Fruit fly (Drosophila melanogaster) whole organism, embryonic: Measurements from ENCODE around the gene CG10581.
A peak's percentile ranks its signal among the peaks of the same experiment; 100 is the strongest.

Experiments used
- Atf-2 ChIP-seq: fragments of 200-800 bp; sonication (Bioruptor generic); optimal IDR thresholded peaks from 2 replicates; lab custom pipeline; 2016; ENCODE audit warnings: missing biosample characterization, missing genetic modification characterization
- Atf6 ChIP-seq: fragments of 200-800 bp; sonication (Bioruptor generic); IDR thresholded peaks from 2 replicates; pipeline ENCODE4 v1.3.6; 2022; ENCODE audit warnings: missing biosample characterization, missing genetic modification characterization
- Bdp1 ChIP-seq: fragments of 200-800 bp; sonication (Bioruptor generic); optimal IDR thresholded peaks from 3 replicates; lab custom pipeline; 2016; ENCODE audit warnings: missing biosample characterization, missing genetic modification characterization
- BtbVII ChIP-seq: fragments of 200-800 bp; sonication (Bioruptor generic); optimal IDR thresholded peaks from 3 replicates; lab custom pipeline; 2017; ENCODE audit warnings: missing biosample characterization, mild to moderate bottlenecking, missing genetic modification characterization
- C15 ChIP-seq: fragments of 200-800 bp; sonication (Bioruptor generic); IDR thresholded peaks from 3 replicates; pipeline ENCODE4 v1.3.6; 2022; ENCODE audit warnings: missing biosample characterization, missing genetic modification characterization
- CG1233 ChIP-seq: fragments of 200-800 bp; sonication (Bioruptor generic); optimal IDR thresholded peaks from 4 replicates; lab custom pipeline; 2018; ENCODE audit warnings: missing biosample characterization, mild to moderate bottlenecking, missing genetic modification characterization
- CG12659 ChIP-seq: fragments of 200-800 bp; sonication (Bioruptor generic); optimal IDR thresholded peaks from 3 replicates; lab custom pipeline; 2017; ENCODE audit warnings: mild to moderate bottlenecking, missing biosample characterization, missing genetic modification reagents, missing genetic modification characterization
- CG13894 ChIP-seq: fragments of 200-800 bp; sonication (Bioruptor generic); optimal IDR thresholded peaks from 3 replicates; lab custom pipeline; 2018; ENCODE audit warnings: missing biosample characterization, mild to moderate bottlenecking, missing genetic modification characterization, moderate library complexity
- CG15073 ChIP-seq: fragments of 200-800 bp; sonication (Bioruptor generic); optimal IDR thresholded peaks from 2 replicates; lab custom pipeline; 2016; ENCODE audit warnings: missing biosample characterization, missing genetic modification characterization
- CG15479 ChIP-seq: fragments of 200-800 bp; sonication (Bioruptor generic); optimal IDR thresholded peaks from 3 replicates; lab custom pipeline; 2019; ENCODE audit warnings: missing biosample characterization, mild to moderate bottlenecking, missing genetic modification characterization, moderate library complexity
- CG1603 ChIP-seq: fragments of 200-800 bp; sonication (Bioruptor generic); optimal IDR thresholded peaks from 2 replicates; lab custom pipeline; 2019; ENCODE audit warnings: missing biosample characterization, mild to moderate bottlenecking, missing genetic modification characterization, moderate library complexity
- CG16779 ChIP-seq: fragments of 200-800 bp; sonication (Bioruptor generic); IDR thresholded peaks from 2 replicates; pipeline ENCODE4 v1.3.6; 2022; ENCODE audit warnings: missing biosample characterization, missing genetic modification characterization
- CG16815 ChIP-seq: fragments of 200-800 bp; sonication (Bioruptor generic); optimal IDR thresholded peaks from 3 replicates; lab custom pipeline; 2017; ENCODE audit warnings: missing biosample characterization, mild to moderate bottlenecking, missing genetic modification characterization
- CG17829 ChIP-seq: fragments of 200-800 bp; optimal IDR thresholded peaks from 2 replicates; lab custom pipeline; 2019; ENCODE audit warnings: missing biosample characterization, mild to moderate bottlenecking, missing genetic modification characterization, moderate library complexity
- CG18764 ChIP-seq: fragments of 200-800 bp; sonication (Bioruptor generic); optimal IDR thresholded peaks from 3 replicates; lab custom pipeline; 2016; ENCODE audit warnings: missing biosample characterization, missing genetic modification characterization
- CG33557 ChIP-seq: fragments of 200-800 bp; sonication (Bioruptor generic); optimal IDR thresholded peaks from 2 replicates; lab custom pipeline; 2019; ENCODE audit warnings: missing biosample characterization, mild to moderate bottlenecking, missing genetic modification characterization, moderate library complexity
- CG4424 ChIP-seq: fragments of 200-800 bp; sonication (Bioruptor generic); optimal IDR thresholded peaks from 3 replicates; lab custom pipeline; 2016; ENCODE audit warnings: missing biosample characterization, missing genetic modification characterization
- CG6854 ChIP-seq: fragments of 200-800 bp; sonication (Bioruptor generic); optimal IDR thresholded peaks from 3 replicates; lab custom pipeline; 2017; ENCODE audit warnings: missing biosample characterization, mild to moderate bottlenecking, missing genetic modification characterization
- CG7357 ChIP-seq: fragments of 200-800 bp; sonication (Bioruptor generic); IDR thresholded peaks from 3 replicates; pipeline ENCODE4 v1.3.6; 2022; ENCODE audit warnings: missing biosample characterization, missing genetic modification characterization
- CG8944 ChIP-seq: fragments of 200-800 bp; sonication (Bioruptor generic); optimal IDR thresholded peaks from 3 replicates; lab custom pipeline; 2016; ENCODE audit warnings: missing biosample characterization, missing genetic modification characterization
- CrebB ChIP-seq: fragments of 200-800 bp; sonication (Bioruptor generic); optimal IDR thresholded peaks from 3 replicates; lab custom pipeline; 2018; ENCODE audit warnings: missing biosample characterization, mild to moderate bottlenecking, missing genetic modification characterization
- Dip2 ChIP-seq: fragments of 200-800 bp; sonication (Bioruptor generic); IDR thresholded peaks from 2 replicates; pipeline ENCODE4 v1.3.6; 2022; ENCODE audit warnings: missing biosample characterization, missing genetic modification characterization
- Ets97D ChIP-seq: fragments of 200-800 bp; sonication (Bioruptor generic); optimal IDR thresholded peaks from 3 replicates; lab custom pipeline; 2016; ENCODE audit warnings: missing biosample characterization, missing genetic modification characterization
- HHEX ChIP-seq: fragments of 200-800 bp; sonication (Bioruptor generic); optimal IDR thresholded peaks from 3 replicates; lab custom pipeline; 2017; ENCODE audit warnings: missing biosample characterization, mild to moderate bottlenecking, missing genetic modification characterization, missing genetic modification reagents
- Hmx ChIP-seq: fragments of 200-800 bp; sonication (Bioruptor generic); optimal IDR thresholded peaks from 2 replicates; lab custom pipeline; 2016; ENCODE audit warnings: missing biosample characterization, missing genetic modification characterization
- Max ChIP-seq: fragments of 200-800 bp; sonication (Bioruptor generic); optimal IDR thresholded peaks from 2 replicates; lab custom pipeline; 2016; ENCODE audit warnings: missing biosample characterization, mild to moderate bottlenecking, missing genetic modification characterization
- NFAT ChIP-seq: fragments of 200-800 bp; sonication (Bioruptor generic); IDR thresholded peaks from 2 replicates; pipeline ENCODE4 v1.3.6; 2022; ENCODE audit warnings: missing biosample characterization, missing genetic modification characterization
- Nf-YB ChIP-seq: fragments of 200-800 bp; sonication (Bioruptor generic); optimal IDR thresholded peaks from 3 replicates; lab custom pipeline; 2019; ENCODE audit warnings: missing biosample characterization, mild to moderate bottlenecking, missing genetic modification characterization, moderate library complexity
- Rx ChIP-seq: fragments of 200-800 bp; sonication (Bioruptor generic); IDR thresholded peaks from 2 replicates; pipeline ENCODE4 v1.3.6; 2022; ENCODE audit warnings: missing biosample characterization, missing genetic modification characterization
- Sin3A ChIP-seq: fragments of >200 bp; optimal IDR thresholded peaks from 2 replicates; lab custom pipeline; 2018
- Stat92E ChIP-seq, 3 experiments: fragments of >200 bp in 2 of 3; fragments of 200-800 bp in 1 of 3; sonication (Bioruptor generic) in 1 of 3; optimal IDR thresholded peaks; 2 replicates each; lab custom pipeline; 2017 to 2019; ENCODE audit warnings: missing biosample characterization in 3 of 3, missing genetic modification characterization in 3 of 3, mild to moderate bottlenecking in 1 of 3, moderate library complexity in 1 of 3
- TFAM ChIP-seq: fragments of 200-800 bp; sonication (Bioruptor generic); optimal IDR thresholded peaks from 2 replicates; lab custom pipeline; 2017; ENCODE audit warnings: missing biosample characterization, missing genetic modification characterization, inconsistent platforms
- cas ChIP-seq: fragments of 200-800 bp; sonication (Bioruptor generic); IDR thresholded peaks from 2 replicates; pipeline ENCODE4 v1.3.6; 2022; ENCODE audit warnings: missing biosample characterization, missing genetic modification characterization
- chn ChIP-seq: fragments of 200-800 bp; sonication (Bioruptor generic); optimal IDR thresholded peaks from 2 replicates; lab custom pipeline; 2016; ENCODE audit warnings: missing biosample characterization, missing genetic modification characterization
- cwo ChIP-seq: fragments of 200-800 bp; sonication (Bioruptor generic); optimal IDR thresholded peaks from 3 replicates; lab custom pipeline; 2017; ENCODE audit warnings: missing biosample characterization, missing genetic modification characterization, mild to moderate bottlenecking, moderate library complexity, missing genetic modification reagents
- da ChIP-seq: fragments of 200-800 bp; sonication (Bioruptor generic); optimal IDR thresholded peaks from 2 replicates; lab custom pipeline; 2016; ENCODE audit warnings: missing biosample characterization, missing genetic modification characterization
- gfzf ChIP-seq: fragments of 200-800 bp; sonication (Bioruptor generic); optimal IDR thresholded peaks from 2 replicates; lab custom pipeline; 2016; ENCODE audit warnings: missing biosample characterization, mild to moderate bottlenecking, missing genetic modification characterization, moderate library complexity
- inv ChIP-seq: fragments of 200-800 bp; sonication (Bioruptor generic); IDR thresholded peaks from 2 replicates; pipeline ENCODE4 v1.3.6; 2022; ENCODE audit warnings: missing biosample characterization, missing genetic modification characterization; ENCODE audit not compliant: partially characterized antibody
- maf-S ChIP-seq: fragments of 200-800 bp; sonication (Bioruptor generic); optimal IDR thresholded peaks from 2 replicates; lab custom pipeline; 2016; ENCODE audit warnings: missing biosample characterization, missing genetic modification characterization
- pita ChIP-seq: fragments of 200-800 bp; sonication (Bioruptor generic); optimal IDR thresholded peaks from 2 replicates; lab custom pipeline; 2017; ENCODE audit warnings: missing biosample characterization, mild to moderate bottlenecking, missing genetic modification characterization
- sc ChIP-seq, 3 experiments: fragments of >200 bp in 2 of 3; fragments of 200-800 bp in 1 of 3; sonication (Bioruptor generic) in 1 of 3; optimal IDR thresholded peaks; 2 replicates in 2 of 3; 3 replicates in 1 of 3; lab custom pipeline; 2017; ENCODE audit warnings: mild to moderate bottlenecking in 1 of 3, missing biosample characterization in 1 of 3, missing genetic modification characterization in 1 of 3, missing genetic modification reagents in 1 of 3
- sens ChIP-seq: fragments of 200-800 bp; sonication (Bioruptor generic); peaks from one replicate; lab custom pipeline; 2016; ENCODE audit warnings: missing biosample characterization, missing genetic modification characterization
- sim ChIP-seq: fragments of 200-800 bp; sonication (Bioruptor generic); IDR thresholded peaks from 2 replicates; pipeline ENCODE4 v1.3.6; 2022; ENCODE audit warnings: missing biosample characterization, missing genetic modification characterization
- sr ChIP-seq: fragments of 200-800 bp; sonication (Bioruptor generic); IDR thresholded peaks from 3 replicates; pipeline ENCODE4 v1.3.6; 2022; ENCODE audit warnings: missing biosample characterization, missing genetic modification characterization
- yki ChIP-seq: fragments of >200 bp; optimal IDR thresholded peaks from 3 replicates; lab custom pipeline; 2018
- z ChIP-seq: fragments of 200-800 bp; sonication (Bioruptor generic); IDR thresholded peaks from 3 replicates; pipeline ENCODE4 v1.3.6; 2022; ENCODE audit warnings: missing biosample characterization, missing genetic modification characterization
- zfh2 ChIP-seq: fragments of 200-800 bp; sonication (Bioruptor generic); optimal IDR thresholded peaks from 2 replicates; lab custom pipeline; 2016; ENCODE audit warnings: missing biosample characterization, missing genetic modification characterization

Gene CG10581

DNA sequence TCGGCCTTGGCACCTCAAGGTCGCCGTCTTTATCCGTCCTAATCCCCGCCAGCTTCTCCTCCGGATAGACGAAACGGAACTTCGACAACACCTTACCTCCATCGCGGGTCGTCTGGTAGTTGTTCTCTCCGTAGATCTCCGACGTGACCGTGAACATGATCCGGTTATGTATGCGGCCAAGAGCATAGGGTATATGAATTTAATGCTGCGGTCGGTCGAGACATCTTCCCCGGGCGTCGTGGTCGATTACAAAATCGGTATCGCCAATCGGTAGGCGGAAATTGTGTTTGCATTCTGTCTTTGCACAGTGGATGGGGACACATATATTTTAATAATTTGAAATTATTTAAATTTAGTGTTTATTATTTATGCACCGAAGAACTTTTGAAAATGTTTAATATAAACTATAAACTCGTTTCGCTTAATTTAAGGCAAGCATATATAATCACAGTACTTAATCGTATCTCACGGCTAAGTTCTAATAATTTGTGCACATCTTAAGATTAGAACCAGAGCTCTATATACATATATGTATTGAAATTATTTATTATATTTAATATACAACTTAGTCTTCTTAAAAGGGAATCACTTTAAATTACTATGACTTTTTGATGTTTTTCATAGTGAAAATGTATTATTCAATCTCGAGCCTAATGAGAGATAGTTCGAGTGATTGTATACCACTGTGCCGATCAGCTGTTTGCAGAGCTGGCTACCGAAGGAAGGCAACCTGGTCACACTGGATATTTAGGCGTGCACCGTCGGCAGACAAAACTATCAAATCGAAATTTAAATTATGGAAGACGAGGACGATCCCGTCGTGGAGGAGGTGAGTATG lies 2.7 kb downstream of the CG10581 start, which contains the start of the genes CG10584 and Polr3E (continued):
- TF ChIP-seq Hmx (GFP tag; lab: Kevin White, UChicago) (no peak), CG16779 (GFP tag; lab: Robert Waterston, UW) (no peak), maf-S (GFP tag; lab: Kevin White, UChicago) (peak; percentile 33), zfh2 (peak; percentile 62), sim (GFP tag; lab: Robert Waterston, UW) (no peak; the same call in 1 of the 2 replicates), NFAT (GFP tag; lab: Robert Waterston, UW) (peak; percentile 61)
- TF ChIP-seq, all 482 proteins: peak for 398

DNA sequence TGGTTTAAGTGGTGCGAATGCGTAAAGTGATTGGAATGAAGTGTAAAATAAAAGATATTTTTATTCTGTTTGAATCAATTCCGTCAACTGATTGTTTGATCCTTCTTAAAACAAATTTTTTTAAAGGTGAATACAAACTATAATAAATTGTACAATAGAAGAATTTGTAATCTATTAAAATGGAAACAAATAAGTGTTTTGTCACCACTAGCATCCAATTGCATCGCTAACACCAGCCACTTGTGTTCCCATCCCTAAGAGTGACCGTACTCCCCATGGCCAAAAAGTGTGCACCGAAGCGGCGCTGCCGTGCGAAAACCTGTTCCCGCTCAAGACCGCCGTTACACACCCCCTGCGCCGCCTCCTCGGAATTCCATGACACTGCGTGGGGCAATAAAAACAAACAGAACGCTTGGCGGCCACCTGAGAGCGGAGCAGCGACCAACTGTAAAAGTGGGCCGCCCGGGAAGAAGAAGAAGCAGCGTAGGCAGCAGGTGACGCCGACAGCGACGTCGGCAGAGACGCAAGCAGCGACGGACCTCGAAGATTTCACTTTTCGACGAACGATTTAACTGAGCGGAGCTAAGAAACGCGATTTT lies 6.2 kb downstream of the CG10581 start, which contains the start of gene Pdss2:
Gene Pdss2, plus strand, starts transcription at position 259 of the 599 bp plus-strand sequence.
- peak in 1 of 3 experiments; percentile 75 for TF ChIP-seq Stat92E (GFP tag; optimal IDR thresholded peaks at IDR 0.05; lab: Kevin White, UChicago)
- peak; percentile 29 for TF ChIP-seq Sin3A (lab: Kevin White, UChicago)
- peak; percentile 9 for TF ChIP-seq da (GFP tag; lab: Kevin White, UChicago)
- TF ChIP-seq gfzf (GFP tag; lab: Kevin White, UChicago) = peak; percentile 67
- TF ChIP-seq cwo = peak; percentile 32
- TF ChIP-seq CG4424 = peak; percentile 74
- TF ChIP-seq C15 = peak; percentile 54; the same call in 1 of the 3 replicates
- peak; percentile 55 for TF ChIP-seq CG16815
- TF ChIP-seq CrebB (tag; lab: Kevin White, UChicago) = peak; percentile 44
- no peak for TF ChIP-seq CG15073 (GFP tag; lab: Kevin White, UChicago)
- TF ChIP-seq z = no peak
- peak; percentile 91 for TF ChIP-seq sens (GFP tag; lab: Kevin White, UChicago)
- TF ChIP-seq Max (GFP tag; lab: Kevin White, UChicago) = peak; percentile 60
- no peak for TF ChIP-seq Dip2 (GFP tag; lab: Robert Waterston, UW)
- no peak for TF ChIP-seq sc (optimal IDR thresholded peaks at IDR 0.05; lab: Kevin White, UChicago)
- TF ChIP-seq sc (GFP tag; optimal IDR thresholded peaks at IDR 0.05; lab: Kevin White, UChicago) = peak; percentile 18
- TF ChIP-seq Bdp1 = peak; percentile 41
- TF ChIP-seq yki = no peak
- peak; percentile 59 for TF ChIP-seq CG1603
- TF ChIP-seq CG7357 = peak; percentile 61; the same call in 1 of the 3 replicates
- TF ChIP-seq chn (GFP tag; lab: Kevin White, UChicago) = peak; percentile 91
- no peak for TF ChIP-seq TFAM
- no peak for TF ChIP-seq CG6854 (GFP tag; lab: Kevin White, UChicago)
- peak; percentile 61 for TF ChIP-seq Rx (GFP tag; lab: Robert Waterston, UW)
- no peak for TF ChIP-seq pita (GFP tag; lab: Kevin White, UChicago)
- no peak for TF ChIP-seq CG15479 (GFP tag; lab: Kevin White, UChicago)
- TF ChIP-seq HHEX (GFP tag; lab: Kevin White, UChicago) = peak; percentile 56
- peak; percentile 95 for TF ChIP-seq sr (GFP tag; lab: Robert Waterston, UW)
- peak; percentile 75 for TF ChIP-seq CG8944
- TF ChIP-seq CG13894 (tag; lab: Kevin White, UChicago) = peak; percentile 75
- TF ChIP-seq CG17829 (tag; lab: Kevin White, UChicago) = peak; percentile 71
- TF ChIP-seq Atf-2 (GFP tag; lab: Kevin White, UChicago) = peak; percentile 27
- peak; percentile 56 for TF ChIP-seq CG33557 (GFP tag; lab: Kevin White, UChicago)
- TF ChIP-seq CG1233 (GFP tag; lab: Kevin White, UChicago) = peak; percentile 29
- TF ChIP-seq CG12659 (GFP tag; lab: Kevin White, UChicago) = peak; percentile 58
- TF ChIP-seq BtbVII (GFP tag; lab: Kevin White, UChicago) = peak; percentile 18
- peak; percentile 47 for TF ChIP-seq CG18764
- peak; percentile 61 for TF ChIP-seq Ets97D (GFP tag; lab: Kevin White, UChicago)
- TF ChIP-seq cas = peak; percentile 46; the same call in 1 of the 2 replicates
- TF ChIP-seq Atf6 (GFP tag; lab: Robert Waterston, UW) = peak; percentile 57; the same call in 1 of the 2 replicates
- TF ChIP-seq inv (GFP tag; lab: Robert Waterston, UW) = peak; percentile 65
- TF ChIP-seq Nf-YB (GFP tag; lab: Kevin White, UChicago) = no peak
